Worm (Caenorhabditis elegans): ENCODE measurements around the gene M01F1.4.

M01F1.4 gene

ce11 chrIII:3529744-3530208 is 19.9 kb upstream of the M01F1.4 start, which contains the start of gene pitp-1:
Gene pitp-1, minus strand, starts transcription at chrIII:3529794.
- no peak for TF ChIP-seq sptf-2 (GFP tag; optimal IDR thresholded peaks at IDR 0.05)
- TF ChIP-seq attf-5 (GFP tag; optimal IDR thresholded peaks at IDR 0.05) = no peak
- TF ChIP-seq F33H1.4 (GFP tag; IDR thresholded peaks at IDR 0.05) = no peak
- TF ChIP-seq ekl-4 (GFP tag; IDR thresholded peaks at IDR 0.05) = no peak
- TF ChIP-seq atf-7 (tag; optimal IDR thresholded peaks at IDR 0.05) = no peak
- TF ChIP-seq madf-3 (GFP tag; IDR thresholded peaks at IDR 0.05) = no peak
- peak; percentile 75 for TF ChIP-seq nhr-80 (tag; optimal IDR thresholded peaks at IDR 0.05)
- TF ChIP-seq D2030.7 (GFP tag; IDR thresholded peaks at IDR 0.05) = no peak
- no peak for TF ChIP-seq ccch-3 (GFP tag; optimal IDR thresholded peaks at IDR 0.05)
- TF ChIP-seq tlf-1 (GFP tag; optimal IDR thresholded peaks at IDR 0.05) = no peak
- peak; percentile 41 for TF ChIP-seq unc-62 (GFP tag; optimal IDR thresholded peaks at IDR 0.05)

ce11 chrIII:3528342-3528741 is 18.5 kb upstream of the M01F1.4 start, which contains the start of gene rpl-37:
Gene rpl-37, plus strand, starts transcription at chrIII:3528642.
- TF ChIP-seq C17E4.6 (GFP tag; IDR thresholded peaks at IDR 0.05) (no peak), aptf-3 (GFP tag; IDR thresholded peaks at IDR 0.05) (no peak), mel-28 (tag; optimal IDR thresholded peaks at IDR 0.05; ENCODE audit: borderline replicate concordance) (no peak), lin-54 (GFP tag; optimal IDR thresholded peaks at IDR 0.05) (no peak), let-526 (GFP tag; IDR thresholded peaks at IDR 0.05) (no peak), unc-130 (GFP tag; optimal IDR thresholded peaks at IDR 0.05) (no peak), tbp1 (GFP tag; optimal IDR thresholded peaks at IDR 0.05) (no peak), unc-62 (GFP tag; optimal IDR thresholded peaks at IDR 0.05) (no peak), F57C9.4 (tag; optimal IDR thresholded peaks at IDR 0.05) (no peak), zim-3 (tag; optimal IDR thresholded peaks at IDR 0.05) (no peak), sea-2 (GFP tag; IDR thresholded peaks at IDR 0.05) (no peak), hlh-26 (GFP tag; conservative IDR thresholded peaks at IDR 0.05) (no peak)

- TF ChIP-seq lin-40 (tag; optimal IDR thresholded peaks at IDR 0.05) = no peak
- TF ChIP-seq ceh-100 (GFP tag; IDR thresholded peaks at IDR 0.05) = no peak
- no peak for TF ChIP-seq ztf-22 (GFP tag; optimal IDR thresholded peaks at IDR 0.05)
- TF ChIP-seq unc-130 (GFP tag; optimal IDR thresholded peaks at IDR 0.05) = no peak
- TF ChIP-seq nfya-2 (GFP tag; IDR thresholded peaks at IDR 0.05) = no peak
- no peak for TF ChIP-seq zim-3 (tag; optimal IDR thresholded peaks at IDR 0.05)
- TF ChIP-seq snpc-4 (GFP tag; optimal IDR thresholded peaks at IDR 0.05) = no peak
- TF ChIP-seq snpc-4 (tag; optimal IDR thresholded peaks at IDR 0.05) = no peak
- no peak for TF ChIP-seq die-1 (tag; optimal IDR thresholded peaks at IDR 0.05)
- no peak for TF ChIP-seq tlf-1 (GFP tag; optimal IDR thresholded peaks at IDR 0.05)
- TF ChIP-seq efl-1 (GFP tag; optimal IDR thresholded peaks at IDR 0.05) = no peak
- TF ChIP-seq bed-1 (GFP tag; IDR thresholded peaks at IDR 0.05) = no peak
- no peak for TF ChIP-seq nhr-27 (tag; optimal IDR thresholded peaks at IDR 0.05)
- TF ChIP-seq Y67H2A.10 (GFP tag; conservative IDR thresholded peaks at IDR 0.05) = no peak
- no peak for TF ChIP-seq lin-35 (GFP tag; optimal IDR thresholded peaks at IDR 0.05)
Observed at ce11 chrIII:3523363-3523762, 13.5 kb upstream of the M01F1.4 start.

ce11 chrIII:3520417-3520816 is 10.6 kb upstream of the M01F1.4 start:
- TF ChIP-seq let-607 (tag; optimal IDR thresholded peaks at IDR 0.05) (peak; percentile 70 to 76), lsl-1 (GFP tag; optimal IDR thresholded peaks at IDR 0.05) (no peak), cebp-1 (GFP tag; IDR thresholded peaks at IDR 0.05) (no peak), cebp-1 (tag; optimal IDR thresholded peaks at IDR 0.05) (peak; percentile 61), nhr-80 (tag; optimal IDR thresholded peaks at IDR 0.05) (peak; percentile 87), Y95B8A.8 (GFP tag; IDR thresholded peaks at IDR 0.05) (no peak), Y79H2A.3 (GFP tag; conservative IDR thresholded peaks at IDR 0.05) (no peak), dox-1 (GFP tag; IDR thresholded peaks at IDR 0.05) (peak; percentile 34; the same call in 1 of the 2 replicates), lin-40 (tag; optimal IDR thresholded peaks at IDR 0.05) (peak; percentile 8), hmg-1.2 (GFP tag; IDR thresholded peaks at IDR 0.05) (peak; percentile 63; the same call in 1 of the 2 replicates), tbp1 (GFP tag; optimal IDR thresholded peaks at IDR 0.05) (peak; percentile 23), ztf-22 (GFP tag; optimal IDR thresholded peaks at IDR 0.05) (peak; percentile 50), Y56A3A.18 (GFP tag; IDR thresholded peaks at IDR 0.05) (no peak), chd-7 (tag; optimal IDR thresholded peaks at IDR 0.05) (peak; percentile 22), ets-4 (GFP tag; optimal IDR thresholded peaks at IDR 0.05) (peak; percentile 41)
